Fruit fly (Drosophila melanogaster): Measurements from ENCODE around the gene CG7551.

DNA sequence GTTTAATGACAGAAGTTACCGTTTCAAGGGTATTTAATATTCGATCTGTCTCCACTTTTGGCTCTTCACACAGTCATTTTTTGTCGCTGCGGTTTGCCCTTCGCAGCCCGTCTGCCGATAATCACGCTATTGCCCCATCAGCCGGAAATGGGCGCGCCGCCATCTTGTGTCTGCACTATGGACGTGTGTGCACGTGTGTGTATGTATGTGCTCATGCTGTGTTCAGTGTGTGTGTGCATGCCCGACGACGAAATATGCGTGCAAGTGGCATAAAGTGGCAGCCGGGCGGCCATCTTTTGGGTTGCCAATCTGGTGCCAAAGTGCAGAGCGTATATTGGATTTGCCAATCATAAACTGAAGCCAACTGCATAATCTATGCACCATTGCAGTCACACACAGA lies 3.8 kb upstream of the CG7551 start:
- TF ChIP-seq sage (GFP tag; optimal IDR thresholded peaks at IDR 0.05) (no peak), sv (GFP tag; optimal IDR thresholded peaks at IDR 0.05) (no peak), Hr83 (GFP tag; optimal IDR thresholded peaks at IDR 0.05; ENCODE audit: poor library complexity, severe bottlenecking) (no peak), h (GFP tag; optimal IDR thresholded peaks at IDR 0.05) (no peak), usp (GFP tag; optimal IDR thresholded peaks at IDR 0.05) (no peak), br (GFP tag; optimal IDR thresholded peaks at IDR 0.05) (no peak), foxo (GFP tag; optimal IDR thresholded peaks at IDR 0.05) (no peak), Hnf4 (GFP tag; optimal IDR thresholded peaks at IDR 0.05) (no peak), brk (GFP tag; optimal IDR thresholded peaks at IDR 0.05) (no peak), Dfd (GFP tag; optimal IDR thresholded peaks at IDR 0.05) (no peak), Hr78 (GFP tag; optimal IDR thresholded peaks at IDR 0.05) (no peak), dsf (GFP tag; optimal IDR thresholded peaks at IDR 0.05; ENCODE audit: borderline replicate concordance) (no peak), psq (GFP tag; optimal IDR thresholded peaks at IDR 0.05) (no peak), Rel (GFP tag; optimal IDR thresholded peaks at IDR 0.05) (no peak), Rel (tag; optimal IDR thresholded peaks at IDR 0.05) (no peak)

Data from whole organism, wandering third instar larva.